Fruit fly (Drosophila melanogaster) whole organism, embryonic: ENCODE results near the gene HUWE1.

Source experiments
- CG1792 ChIP-seq: fragments of 200-800 bp; sonication (Bioruptor generic); optimal IDR thresholded peaks from 2 replicates; lab custom pipeline; 2016; ENCODE audit warnings: missing biosample characterization, missing genetic modification characterization
- CG2889 ChIP-seq: fragments of 200-800 bp; sonication (Bioruptor generic); IDR thresholded peaks from 3 replicates; pipeline ENCODE4 v1.3.6; 2022; ENCODE audit warnings: missing biosample characterization, missing genetic modification characterization
- caup ChIP-seq: fragments of 200-800 bp; sonication (Bioruptor generic); optimal IDR thresholded peaks from 3 replicates; lab custom pipeline; 2017; ENCODE audit warnings: missing biosample characterization, mild to moderate bottlenecking, missing genetic modification characterization, moderate library complexity; ENCODE audit not compliant: severe bottlenecking
- gsb ChIP-seq: fragments of 200-800 bp; sonication (Bioruptor generic); IDR thresholded peaks from 2 replicates; pipeline ENCODE4 v1.3.6; 2022; ENCODE audit warnings: missing biosample characterization, missing genetic modification characterization
- gsb-n ChIP-seq: fragments of 200-800 bp; sonication (Bioruptor generic); optimal IDR thresholded peaks from 3 replicates; lab custom pipeline; 2018; ENCODE audit warnings: missing biosample characterization, mild to moderate bottlenecking, missing genetic modification characterization
- lbe ChIP-seq: fragments of 200-800 bp; sonication (Bioruptor generic); optimal IDR thresholded peaks from 2 replicates; lab custom pipeline; 2016; ENCODE audit warnings: missing biosample characterization, mild to moderate bottlenecking, missing genetic modification characterization
- lola ChIP-seq, 3 experiments: fragments of >200 bp in 2 of 3; fragments of 200-800 bp in 1 of 3; sonication (Bioruptor generic) in 1 of 3; optimal IDR thresholded peaks; 2 replicates each; lab custom pipeline; 2017 to 2019; ENCODE audit warnings: missing biosample characterization in 3 of 3, missing genetic modification characterization in 3 of 3, mild to moderate bottlenecking in 1 of 3, moderate library complexity in 1 of 3
- trem ChIP-seq: fragments of 200-800 bp; optimal IDR thresholded peaks from 3 replicates; lab custom pipeline; 2019; ENCODE audit warnings: missing biosample characterization, mild to moderate bottlenecking, missing genetic modification characterization, moderate library complexity
- yki ChIP-seq: fragments of >200 bp; optimal IDR thresholded peaks from 3 replicates; lab custom pipeline; 2018

- no peak for TF ChIP-seq CG1792 (GFP tag; lab: Kevin White, UChicago)
- TF ChIP-seq CG2889, result no peak
- TF ChIP-seq trem (tag; lab: Kevin White, UChicago), result no peak
- no peak for TF ChIP-seq gsb-n (tag; lab: Kevin White, UChicago)
- no peak for TF ChIP-seq lbe (GFP tag; lab: Kevin White, UChicago)
- no peak for TF ChIP-seq yki (lab: Kevin White, UChicago)
- no peak for TF ChIP-seq caup (GFP tag; lab: Kevin White, UChicago)
- no peak for TF ChIP-seq lola (GFP tag; optimal IDR thresholded peaks at IDR 0.05; lab: Kevin White, UChicago)
- no peak for TF ChIP-seq gsb (GFP tag; lab: Robert Waterston, UW)
Observed at dm6 chrX:15758692-15759240, 46.3 kb downstream of the HUWE1 start.
